Worm (Caenorhabditis elegans) whole organism, L1 larva: ENCODE measurements around the gene srw-134.

Experiments
- ama-1 ChIP-seq: fragments of 150-350 bp; optimal IDR thresholded peaks from 2 replicates; lab custom pipeline; 2014
- ceh-82 ChIP-seq, 3 experiments: fragments of 150-350 bp in 1 of 3; sonication (generic microtip) in 2 of 3; optimal IDR thresholded peaks; 2 replicates each; lab custom pipeline; 2014 to 2017; ENCODE audit warnings: missing biosample characterization in 3 of 3, missing genetic modification characterization in 3 of 3
- egl-13 ChIP-seq: sonication (generic microtip); optimal IDR thresholded peaks from 2 replicates; lab custom pipeline; 2016; ENCODE audit warnings: missing genotype, missing genetic modification reagents, missing genetic modification characterization, missing compliant biosample characterization
- grh-1 ChIP-seq: fragments of 200-800 bp; sonication (Bioruptor generic); IDR thresholded peaks from 2 replicates; pipeline ENCODE4 v1.3.6; 2022; ENCODE audit warnings: missing genetic modification reagents, missing genetic modification characterization, missing compliant biosample characterization
- mdl-1 ChIP-seq, 2 experiments: fragments of 150-350 bp; optimal IDR thresholded peaks; 2 replicates each; lab custom pipeline; 2014 to 2017; ENCODE audit warnings: missing biosample characterization in 2 of 2, missing genetic modification characterization in 2 of 2, inconsistent platforms in 1 of 2
- sptf-1 ChIP-seq: fragments of 150-350 bp; optimal IDR thresholded peaks from 2 replicates; lab custom pipeline; 2014; ENCODE audit warnings: missing biosample characterization, missing genetic modification characterization
- sup-37 ChIP-seq: fragments of 200-800 bp; sonication (Bioruptor generic); optimal IDR thresholded peaks from 2 replicates; lab custom pipeline; 2018; ENCODE audit warnings: mild to moderate bottlenecking, missing genetic modification characterization, missing compliant biosample characterization
- ztf-11 ChIP-seq, 2 experiments: sonication (generic microtip); optimal IDR thresholded peaks; 2 replicates each; lab custom pipeline; 2016 to 2017; ENCODE audit warnings: missing genetic modification characterization in 2 of 2, missing biosample characterization in 1 of 2, missing compliant biosample characterization in 1 of 2

- TF ChIP-seq mdl-1 (tag; optimal IDR thresholded peaks at IDR 0.05; lab: Kevin White, UChicago) (no peak), egl-13 (tag; lab: Kevin White, UChicago) (no peak), sptf-1 (tag; lab: Kevin White, UChicago) (no peak), sup-37 (GFP tag; lab: Kevin White, UChicago) (no peak), grh-1 (GFP tag; lab: Robert Waterston, UW) (no peak), ceh-82 (tag; optimal IDR thresholded peaks at IDR 0.05; lab: Kevin White, UChicago) (no peak), ztf-11 (tag; optimal IDR thresholded peaks at IDR 0.05; lab: Kevin White, UChicago) (no peak), ama-1 (lab: Kevin White, UChicago) (no peak)
Observed at ce11 chrV:4129604-4130003, 17.2 kb upstream of the srw-134 start, which contains the start of gene phat-4.
